Worm (Caenorhabditis elegans): ENCODE measurements around the gene dyf-13.

ce11 chrII:7183493-7184272 lies 12.5 kb upstream of the dyf-13 start, which contains the start of gene pdl-1:
- peak; percentile 75 for TF ChIP-seq nhr-43 (tag; optimal IDR thresholded peaks at IDR 0.05; ENCODE audit: poor library complexity, severe bottlenecking)
- no peak for TF ChIP-seq nhr-76 (tag; optimal IDR thresholded peaks at IDR 0.05)
- TF ChIP-seq ztf-11 (tag; optimal IDR thresholded peaks at IDR 0.05), result no peak
- peak; percentile 69 for TF ChIP-seq ama-1 (optimal IDR thresholded peaks at IDR 0.05)
- peak; percentile 62 for TF ChIP-seq tbx-2 (tag; optimal IDR thresholded peaks at IDR 0.05)
- peak; percentile 6 for TF ChIP-seq skn-1 (tag; optimal IDR thresholded peaks at IDR 0.05)

Data from whole organism, L3 larva.